Worm (Caenorhabditis elegans) whole organism, L4/young adult: ENCODE measurements around the gene sax-2.
"Not testable (repeated sequence)": the region's sequence is repeated elsewhere in the genome, so short reads cannot be mapped to it uniquely, and the experiment has no call there.

Source experiments
- W03F9.2 ChIP-seq: fragments of 150-350 bp; optimal IDR thresholded peaks from 2 replicates; lab custom pipeline; 2014; ENCODE audit warnings: missing biosample characterization, missing genetic modification characterization
- dao-5 ChIP-seq: sonication (generic microtip); optimal IDR thresholded peaks from 2 replicates; lab custom pipeline; 2016; ENCODE audit warnings: missing genotype, missing genetic modification characterization, moderate library complexity, missing compliant biosample characterization
- him-1 ChIP-seq: sonication (generic microtip); optimal IDR thresholded peaks from 2 replicates; lab custom pipeline; 2016; ENCODE audit warnings: missing genotype, missing genetic modification reagents, missing genetic modification characterization, missing compliant biosample characterization

The sax-2 gene

DNA sequence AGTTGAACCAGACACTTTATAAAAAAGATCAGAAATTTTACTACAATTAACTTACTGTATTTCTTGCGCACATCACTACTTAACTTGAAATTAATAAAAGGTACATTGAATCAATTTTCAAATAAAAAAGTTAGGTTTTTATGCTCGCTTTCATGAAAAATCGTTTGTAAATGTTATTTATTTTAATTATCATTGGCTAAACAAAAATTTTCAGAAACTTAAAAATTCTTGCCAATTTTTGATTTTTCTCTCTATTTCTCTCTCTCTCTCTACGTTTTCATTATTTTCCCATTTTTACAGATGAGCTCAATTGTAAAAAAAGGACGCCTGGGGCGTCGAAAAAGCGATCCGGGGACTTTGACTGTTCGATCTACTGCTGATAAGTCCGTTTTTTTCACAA, at the start of gene sax-2:
Gene sax-2 (plus strand): TSS at position 301 of the 400 bp plus-strand sequence.
- TF ChIP-seq W03F9.2 (tag; lab: Kevin White, UChicago) (no peak), dao-5 (tag; lab: Kevin White, UChicago) (no peak), him-1 (no peak)

DNA sequence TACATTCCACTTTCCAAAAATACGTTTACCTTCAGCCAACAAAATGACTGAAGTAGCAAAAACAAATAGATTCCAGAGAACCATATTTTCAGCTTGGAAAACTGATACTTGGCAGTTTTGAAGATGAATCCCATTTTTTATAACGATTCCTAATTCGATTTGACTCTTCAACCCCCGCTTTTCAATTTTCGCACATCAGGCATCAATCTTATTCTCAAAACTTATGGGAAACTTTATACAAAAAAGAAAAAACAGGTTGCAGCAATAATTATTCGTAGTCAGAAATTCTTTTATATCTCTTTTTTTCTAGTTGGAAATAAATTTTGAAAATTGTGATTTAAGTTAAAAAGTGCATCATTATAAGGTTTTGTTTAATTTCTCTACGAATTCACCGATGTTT, 47.7 kb upstream of the sax-2 start, which contains the start of gene C45G9.10:
Gene C45G9.10 (minus strand): TSS at position 101 of the 400 bp plus-strand sequence.
- TF ChIP-seq him-1 (no peak), W03F9.2 (tag; lab: Kevin White, UChicago) (no peak), dao-5 (tag; lab: Kevin White, UChicago) (no peak)

ce11 chrIII:5062406-5062805, 47.1 kb upstream of the sax-2 start, which contains the start of gene C45G9.4:
C45G9.4 (plus strand) TSS chrIII:5062706.
- not testable (repeated sequence) for TF ChIP-seq him-1; dao-5 (tag; lab: Kevin White, UChicago); W03F9.2 (tag; lab: Kevin White, UChicago)

DNA sequence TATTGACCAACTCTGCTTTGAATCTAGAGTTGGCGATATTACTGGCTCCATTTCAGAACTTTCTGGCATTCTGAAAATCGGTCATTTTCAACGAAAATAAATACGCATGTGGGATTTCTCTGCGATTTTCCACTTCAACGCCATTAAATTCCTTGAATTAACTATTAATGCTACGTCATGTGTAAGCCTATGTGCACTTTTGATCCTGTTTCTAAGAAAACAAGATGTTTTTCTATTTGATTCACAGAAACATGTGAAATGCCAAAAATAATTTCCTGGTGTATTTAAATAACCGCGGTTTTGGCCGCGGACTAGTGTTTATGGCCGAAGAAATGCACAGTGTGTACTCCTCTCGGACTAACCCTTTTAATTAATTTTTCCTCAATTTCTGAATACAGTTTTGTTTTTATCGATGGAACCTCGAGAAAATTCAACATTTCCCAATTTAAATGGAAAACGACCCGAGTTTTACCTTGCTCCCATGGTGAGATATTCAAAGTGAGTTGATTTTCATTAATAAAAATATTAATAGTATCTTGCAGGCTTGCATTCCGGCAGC, 40.7 kb upstream of the sax-2 start, which contains the start of the genes C45G9.11 and C45G9.2:
Gene C45G9.11 (minus strand): TSS at position 51 of the 559 bp plus-strand sequence.
Gene C45G9.2 (plus strand): TSS at position 392 of the 559 bp plus-strand sequence.
- TF ChIP-seq dao-5 (tag; lab: Kevin White, UChicago) (no peak), him-1 (peak; percentile 59), W03F9.2 (tag; lab: Kevin White, UChicago) (peak; percentile 40)

DNA sequence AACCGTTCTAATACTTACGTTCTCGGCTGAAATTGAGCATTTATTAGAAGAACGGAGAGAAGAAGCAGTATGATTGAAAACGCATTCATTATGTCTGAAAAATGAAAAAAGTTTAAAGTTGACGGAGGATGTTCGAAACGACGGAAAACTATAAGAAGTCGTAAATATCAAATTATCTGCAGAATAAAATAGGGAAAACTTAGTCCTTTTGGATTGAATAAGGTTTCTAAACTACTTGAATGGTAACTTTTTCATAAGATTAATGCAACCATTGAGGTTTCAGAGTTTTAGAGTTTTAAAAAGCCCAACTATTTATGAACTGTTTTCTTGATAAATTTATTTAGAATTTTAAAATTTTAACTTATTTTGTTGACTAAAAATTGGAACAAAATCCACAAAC, 38.0 kb upstream of the sax-2 start, which contains the start of gene C45G9.12:
Gene C45G9.12 (minus strand): TSS at position 101 of the 400 bp plus-strand sequence.
- TF ChIP-seq him-1 (no peak), dao-5 (tag; lab: Kevin White, UChicago) (no peak), W03F9.2 (tag; lab: Kevin White, UChicago) (no peak)

DNA sequence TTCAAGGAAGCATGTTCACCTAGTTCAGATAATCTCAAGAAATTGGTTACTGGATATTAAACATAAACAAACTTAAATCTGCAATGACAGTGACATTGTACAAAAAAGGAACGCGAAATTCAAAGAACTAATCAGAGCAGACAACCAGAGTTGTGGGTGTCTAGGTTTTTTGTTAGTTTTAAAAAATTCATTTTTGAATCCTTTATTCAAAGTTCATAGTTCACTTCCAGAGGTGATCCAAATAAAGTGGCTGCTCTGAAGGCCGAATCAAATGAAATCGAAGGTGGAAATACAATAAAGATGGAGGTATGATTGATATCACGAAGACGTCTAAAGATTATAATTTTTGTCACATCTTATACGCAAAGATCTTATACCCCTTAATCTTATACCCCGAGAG, 35.1 kb upstream of the sax-2 start, which contains the start of gene ttbk-6:
Gene ttbk-6 (plus strand): TSS at position 301 of the 400 bp plus-strand sequence.
- TF ChIP-seq dao-5 (tag; lab: Kevin White, UChicago) (no peak), him-1 (no peak), W03F9.2 (tag; lab: Kevin White, UChicago) (no peak)

ce11 chrIII:5076569-5076968, 32.9 kb upstream of the sax-2 start:
- TF ChIP-seq dao-5 (tag; lab: Kevin White, UChicago), result no peak
- TF ChIP-seq W03F9.2 (tag; lab: Kevin White, UChicago), result no peak
- no peak for TF ChIP-seq him-1

DNA sequence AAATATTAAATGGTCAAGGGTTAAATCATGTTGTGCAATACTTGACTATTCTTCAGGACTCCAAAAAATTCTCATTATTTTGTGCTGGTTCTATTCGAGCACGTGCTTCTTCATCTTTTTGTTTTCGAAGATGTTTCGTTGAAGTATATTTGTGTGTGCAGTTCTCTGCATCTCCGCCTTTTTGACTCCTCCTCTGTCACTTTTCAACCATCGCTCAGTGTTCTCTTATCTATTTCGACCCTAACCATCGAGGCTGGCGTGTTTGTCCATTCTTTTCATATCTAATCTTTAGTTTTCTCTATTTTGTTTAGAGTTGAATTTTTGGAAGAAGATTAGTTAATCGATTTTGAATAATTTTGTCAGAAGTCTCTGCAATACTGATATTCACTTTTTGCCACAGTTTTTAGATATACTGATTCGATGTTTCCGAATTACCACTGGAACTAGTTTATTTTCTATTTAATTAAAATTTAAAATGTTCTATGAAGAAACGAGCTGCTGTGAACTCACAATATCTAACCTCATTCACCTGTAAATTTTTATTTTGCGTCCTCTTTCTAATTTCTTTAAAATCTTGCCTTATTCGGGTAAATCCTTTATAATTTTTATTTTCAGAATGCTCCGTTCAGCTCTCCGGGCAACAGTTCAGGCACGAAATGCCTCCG, 32.2 kb upstream of the sax-2 start, which contains the start of gene alh-1:
Gene alh-1 (plus strand): TSS at position 615 of the 665 bp plus-strand sequence.
- TF ChIP-seq him-1 (no peak), dao-5 (tag; lab: Kevin White, UChicago) (no peak), W03F9.2 (tag; lab: Kevin White, UChicago) (no peak)

- no peak for TF ChIP-seq dao-5 (tag; lab: Kevin White, UChicago)
- no peak for TF ChIP-seq him-1
- no peak for TF ChIP-seq W03F9.2 (tag; lab: Kevin White, UChicago)
Measured at ce11 chrIII:5078062-5078461, 31.4 kb upstream of the sax-2 start.

DNA sequence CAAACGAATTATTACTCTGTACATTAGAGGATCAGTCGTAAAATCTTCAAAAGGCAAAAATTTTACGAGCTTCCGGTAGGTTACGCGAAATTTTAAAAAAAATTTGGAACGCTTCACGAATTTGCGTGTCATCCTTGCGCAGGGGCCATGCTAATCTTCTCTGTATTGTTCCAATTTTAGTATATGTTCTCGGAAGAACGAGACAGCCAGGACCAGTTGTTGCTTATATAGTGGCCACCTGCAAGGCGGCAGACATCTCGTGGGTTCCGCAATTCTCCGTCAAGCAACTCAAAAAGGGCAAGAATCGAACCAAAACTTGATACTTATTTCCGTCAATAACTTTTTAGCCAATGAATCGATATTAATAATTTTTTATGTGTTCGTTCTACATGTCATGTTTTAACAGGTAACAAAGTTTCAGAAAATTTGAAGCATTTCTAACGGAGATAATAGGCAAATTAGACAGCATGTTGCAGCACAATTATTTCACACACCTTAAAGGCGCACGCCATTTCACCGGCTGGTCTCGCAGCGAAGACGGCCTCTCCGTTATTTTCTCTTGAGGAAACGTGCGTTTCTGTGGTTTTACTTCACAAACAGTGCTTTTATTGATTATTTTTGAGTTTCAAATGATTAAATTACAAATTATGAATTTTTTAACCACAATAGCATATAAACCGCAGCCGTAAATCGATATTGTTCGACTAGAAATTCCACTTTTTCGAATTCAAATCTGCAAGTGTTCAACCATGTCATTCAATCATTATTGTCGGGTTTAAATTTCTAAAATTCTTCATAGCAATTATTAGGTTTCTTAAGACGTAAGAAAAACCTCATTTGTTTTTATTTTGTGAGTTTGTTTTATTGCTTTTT, 28.6 kb upstream of the sax-2 start:
- TF ChIP-seq him-1, result peak; percentile 81
- TF ChIP-seq W03F9.2 (tag; lab: Kevin White, UChicago), result peak; percentile 1
- no peak for TF ChIP-seq dao-5 (tag; lab: Kevin White, UChicago)

DNA sequence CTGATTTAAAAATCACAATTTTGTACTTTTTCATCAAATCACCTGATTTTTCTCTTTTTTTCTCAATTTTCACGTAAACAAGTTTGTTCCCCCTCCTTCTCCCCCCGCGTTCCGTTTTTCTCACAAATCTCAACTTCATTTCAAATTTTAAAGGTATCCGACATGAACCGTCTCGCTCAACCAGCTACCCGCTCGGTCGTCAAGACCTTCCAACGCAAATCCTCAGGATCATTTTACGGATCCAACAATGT, 28.0 kb upstream of the sax-2 start, which contains the start of gene cox-6A:
Gene cox-6A (plus strand): TSS at position 152 of the 251 bp plus-strand sequence.
- no peak for TF ChIP-seq him-1

- TF ChIP-seq dao-5 (tag; lab: Kevin White, UChicago) (no peak), W03F9.2 (tag; lab: Kevin White, UChicago) (no peak), him-1 (no peak)
Measured at ce11 chrIII:5083304-5083703, 26.2 kb upstream of the sax-2 start.

DNA sequence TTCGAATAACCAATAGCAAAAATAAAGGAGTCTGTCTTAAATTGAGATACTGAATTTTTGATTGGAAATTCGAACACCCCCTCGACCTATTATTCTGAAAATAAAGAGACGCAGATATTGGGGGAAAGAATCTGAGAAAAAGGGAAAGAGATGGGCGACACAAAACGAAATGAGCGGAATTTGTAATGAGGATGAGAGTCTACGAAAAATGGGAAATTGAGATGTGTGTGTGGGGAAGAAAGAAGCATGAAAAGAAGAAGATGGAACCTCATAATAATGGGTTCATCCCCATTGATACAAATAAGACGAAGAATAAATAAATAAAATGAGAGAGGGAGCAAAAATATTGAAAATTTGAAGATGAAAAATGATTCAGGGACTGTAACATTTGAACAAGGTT, 24.0 kb upstream of the sax-2 start, which contains the start of gene cah-1:
Gene cah-1 (minus strand): TSS at position 101 of the 400 bp plus-strand sequence.
- TF ChIP-seq W03F9.2 (tag; lab: Kevin White, UChicago) (no peak), him-1 (no peak), dao-5 (tag; lab: Kevin White, UChicago) (no peak)
